Worm (Caenorhabditis elegans) whole organism, L1 larva: ENCODE measurements around the gene crls-1.

Source experiments
- C16A3.4 ChIP-seq: fragments of 150-350 bp; optimal IDR thresholded peaks from 2 replicates; lab custom pipeline; 2014; ENCODE audit warnings: missing biosample characterization, missing genetic modification characterization
- Y116A8C.19 ChIP-seq: sonication (generic microtip); optimal IDR thresholded peaks from 2 replicates; lab custom pipeline; 2016; ENCODE audit warnings: missing compliant biosample characterization, missing genetic modification characterization, borderline replicate concordance
- aha-1 ChIP-seq: fragments of 150-350 bp; optimal IDR thresholded peaks from 2 replicates; lab custom pipeline; 2014; ENCODE audit warnings: missing biosample characterization, missing genetic modification characterization
- alr-1 ChIP-seq: fragments of 200-800 bp; sonication (Bioruptor generic); optimal IDR thresholded peaks from 2 replicates; lab custom pipeline; 2018; ENCODE audit warnings: borderline replicate concordance, mild to moderate bottlenecking, missing genetic modification characterization, missing compliant biosample characterization
- aly-2 ChIP-seq: fragments of 150-350 bp; optimal IDR thresholded peaks from 2 replicates; lab custom pipeline; 2014; ENCODE audit warnings: missing biosample characterization, missing genetic modification characterization
- blmp-1 ChIP-seq: fragments of 150-350 bp; optimal IDR thresholded peaks from 2 replicates; lab custom pipeline; 2014; ENCODE audit warnings: missing biosample characterization, missing genetic modification characterization
- ceh-8 ChIP-seq: fragments of 200-800 bp; sonication (Bioruptor generic); optimal IDR thresholded peaks from 2 replicates; lab custom pipeline; 2018; ENCODE audit warnings: mild to moderate bottlenecking, missing genetic modification characterization, moderate library complexity, missing compliant biosample characterization
- ceh-90 ChIP-seq: sonication (generic microtip); optimal IDR thresholded peaks from 2 replicates; lab custom pipeline; 2016; ENCODE audit warnings: missing genetic modification characterization, missing compliant biosample characterization
- ces-1 ChIP-seq: fragments of 150-350 bp; optimal IDR thresholded peaks from 2 replicates; lab custom pipeline; 2014; ENCODE audit warnings: missing biosample characterization, missing genetic modification reagents, missing genetic modification characterization
- dpl-1 ChIP-seq, 3 experiments: fragments of 150-350 bp in 2 of 3; sonication (generic microtip) in 1 of 3; optimal IDR thresholded peaks; 2 replicates each; lab custom pipeline; 2014 to 2017; ENCODE audit warnings: missing biosample characterization in 3 of 3, missing genetic modification characterization in 3 of 3, missing genetic modification reagents in 3 of 3
- dsc-1 ChIP-seq: sonication (generic microtip); optimal IDR thresholded peaks from 2 replicates; lab custom pipeline; 2016; ENCODE audit warnings: mild to moderate bottlenecking, missing genetic modification characterization, missing compliant biosample characterization
- efl-1 ChIP-seq, 4 experiments: fragments of 150-350 bp; optimal IDR thresholded peaks in 3 of 4; peaks in 1 of 4; 1 replicate in 1 of 4; 2 replicates in 3 of 4; lab custom pipeline; 2014; ENCODE audit warnings: missing biosample characterization in 2 of 4, missing genetic modification characterization in 2 of 4, missing genetic modification reagents in 2 of 4
- efl-3 ChIP-seq: fragments of 200-800 bp; sonication (Bioruptor generic); optimal IDR thresholded peaks from 2 replicates; lab custom pipeline; 2018; ENCODE audit warnings: mild to moderate bottlenecking, missing genetic modification characterization, missing compliant biosample characterization
- egl-13 ChIP-seq: sonication (generic microtip); optimal IDR thresholded peaks from 2 replicates; lab custom pipeline; 2016; ENCODE audit warnings: missing genotype, missing genetic modification reagents, missing genetic modification characterization, missing compliant biosample characterization
- egl-27 ChIP-seq, 2 experiments: fragments of 150-350 bp in 1 of 2; sonication (generic microtip); optimal IDR thresholded peaks; 3 replicates each; lab custom pipeline; 2017 to 2018; ENCODE audit warnings: missing biosample characterization in 2 of 2, missing genetic modification characterization in 2 of 2, missing genetic modification reagents in 2 of 2
- fkh-8 ChIP-seq: sonication (generic microtip); optimal IDR thresholded peaks from 2 replicates; lab custom pipeline; 2016; ENCODE audit warnings: mild to moderate bottlenecking, missing genetic modification characterization, missing compliant biosample characterization
- grh-1 ChIP-seq: fragments of 200-800 bp; sonication (Bioruptor generic); IDR thresholded peaks from 2 replicates; pipeline ENCODE4 v1.3.6; 2022; ENCODE audit warnings: missing genetic modification reagents, missing genetic modification characterization, missing compliant biosample characterization
- hlh-4 ChIP-seq: sonication (generic microtip); optimal IDR thresholded peaks from 2 replicates; lab custom pipeline; 2016; ENCODE audit warnings: mild to moderate bottlenecking, missing genetic modification characterization, missing compliant biosample characterization
- hpl-2 ChIP-seq: fragments of 150-350 bp; optimal IDR thresholded peaks from 2 replicates; lab custom pipeline; 2014; ENCODE audit warnings: missing biosample characterization, missing genetic modification reagents, missing genetic modification characterization
- irx-1 ChIP-seq: sonication (generic microtip); optimal IDR thresholded peaks from 2 replicates; lab custom pipeline; 2016; ENCODE audit warnings: missing genetic modification characterization, missing compliant biosample characterization
- isw-1 ChIP-seq: fragments of 200-800 bp; sonication (Bioruptor generic); IDR thresholded peaks from 2 replicates; pipeline ENCODE4 v1.3.6; 2022; ENCODE audit warnings: missing genetic modification characterization, missing compliant biosample characterization
- jun-1 ChIP-seq: fragments of 150-350 bp; optimal IDR thresholded peaks from 2 replicates; lab custom pipeline; 2014; ENCODE audit warnings: missing biosample characterization, missing genetic modification reagents, missing genetic modification characterization
- lin-14 ChIP-seq: fragments of 200-800 bp; sonication (Bioruptor generic); optimal IDR thresholded peaks from 2 replicates; lab custom pipeline; 2018; ENCODE audit warnings: mild to moderate bottlenecking, missing genetic modification characterization, moderate library complexity, missing compliant biosample characterization
- lin-15B ChIP-seq: fragments of 150-350 bp; sonication (generic microtip); optimal IDR thresholded peaks from 3 replicates; lab custom pipeline; 2014; ENCODE audit warnings: missing biosample characterization, missing genetic modification characterization
- lin-39 ChIP-seq: fragments of 150-350 bp; optimal IDR thresholded peaks from 2 replicates; lab custom pipeline; 2014; ENCODE audit warnings: missing biosample characterization, missing genetic modification reagents, missing genetic modification characterization
- lir-3 ChIP-seq: sonication (generic microtip); optimal IDR thresholded peaks from 2 replicates; lab custom pipeline; 2016; ENCODE audit warnings: mild to moderate bottlenecking, missing genetic modification characterization, moderate library complexity, missing compliant biosample characterization; ENCODE audit not compliant: poor library complexity
- lsy-2 ChIP-seq, 2 experiments: fragments of 150-350 bp; optimal IDR thresholded peaks; 2 replicates each; lab custom pipeline; 2014; ENCODE audit warnings: missing biosample characterization in 2 of 2, missing genetic modification characterization in 2 of 2
- mdl-1 ChIP-seq, 2 experiments: fragments of 150-350 bp; optimal IDR thresholded peaks; 2 replicates each; lab custom pipeline; 2014 to 2017; ENCODE audit warnings: missing biosample characterization in 2 of 2, missing genetic modification characterization in 2 of 2, inconsistent platforms in 1 of 2
- mef-2 ChIP-seq: fragments of 150-350 bp; optimal IDR thresholded peaks from 2 replicates; lab custom pipeline; 2014; ENCODE audit warnings: missing biosample characterization, missing genetic modification characterization
- nhr-11 ChIP-seq: fragments of 150-350 bp; optimal IDR thresholded peaks from 2 replicates; lab custom pipeline; 2014; ENCODE audit warnings: missing biosample characterization, missing genetic modification characterization
- nhr-237 ChIP-seq: fragments of 150-350 bp; optimal IDR thresholded peaks from 2 replicates; lab custom pipeline; 2014; ENCODE audit warnings: missing biosample characterization, missing genetic modification characterization
- nhr-28 ChIP-seq: fragments of 150-350 bp; optimal IDR thresholded peaks from 2 replicates; lab custom pipeline; 2014; ENCODE audit warnings: missing biosample characterization, missing genetic modification characterization
- nhr-47 ChIP-seq: sonication (generic microtip); optimal IDR thresholded peaks from 2 replicates; lab custom pipeline; 2016; ENCODE audit warnings: mild to moderate bottlenecking, missing genetic modification characterization, moderate library complexity, missing compliant biosample characterization
- nhr-71 ChIP-seq: sonication (generic microtip); optimal IDR thresholded peaks from 2 replicates; lab custom pipeline; 2016; ENCODE audit warnings: mild to moderate bottlenecking, missing genetic modification characterization, moderate library complexity, missing compliant biosample characterization
- nhr-76 ChIP-seq: sonication (generic microtip); optimal IDR thresholded peaks from 2 replicates; lab custom pipeline; 2017; ENCODE audit warnings: missing biosample characterization, missing genetic modification characterization
- nhr-77 ChIP-seq: fragments of 150-350 bp; optimal IDR thresholded peaks from 2 replicates; lab custom pipeline; 2014; ENCODE audit warnings: missing biosample characterization, missing genetic modification characterization
- nhr-85 ChIP-seq: sonication (generic microtip); peaks from one replicate; lab custom pipeline; 2016; ENCODE audit warnings: missing genetic modification characterization, inconsistent platforms, missing compliant biosample characterization
- nhr-90 ChIP-seq: sonication (generic microtip); optimal IDR thresholded peaks from 2 replicates; lab custom pipeline; 2016; ENCODE audit warnings: mild to moderate bottlenecking, missing genetic modification characterization, missing compliant biosample characterization; ENCODE audit not compliant: poor library complexity
- pax-3 ChIP-seq: fragments of 200-800 bp; sonication (Bioruptor generic); optimal IDR thresholded peaks from 2 replicates; lab custom pipeline; 2018; ENCODE audit warnings: mild to moderate bottlenecking, missing genetic modification characterization, moderate library complexity, missing compliant biosample characterization
- rnt-1 ChIP-seq: sonication (generic microtip); optimal IDR thresholded peaks from 2 replicates; lab custom pipeline; 2016; ENCODE audit warnings: mild to moderate bottlenecking, missing genetic modification characterization, moderate library complexity, missing compliant biosample characterization
- skn-1 ChIP-seq: fragments of 150-350 bp; optimal IDR thresholded peaks from 2 replicates; lab custom pipeline; 2014; ENCODE audit warnings: missing biosample characterization, missing genetic modification characterization
- snpc-4 ChIP-seq: fragments of 150-350 bp; optimal IDR thresholded peaks from 2 replicates; lab custom pipeline; 2014; ENCODE audit warnings: missing biosample characterization, missing genetic modification characterization
- sox-4 ChIP-seq: sonication (generic microtip); optimal IDR thresholded peaks from 2 replicates; lab custom pipeline; 2016; ENCODE audit warnings: missing genetic modification characterization, missing compliant biosample characterization
- sptf-1 ChIP-seq: fragments of 150-350 bp; optimal IDR thresholded peaks from 2 replicates; lab custom pipeline; 2014; ENCODE audit warnings: missing biosample characterization, missing genetic modification characterization
- unc-30 ChIP-seq: sonication (generic microtip); optimal IDR thresholded peaks from 2 replicates; lab custom pipeline; 2017; ENCODE audit warnings: missing biosample characterization, missing genetic modification characterization
- unc-62 ChIP-seq: fragments of 150-350 bp; optimal IDR thresholded peaks from 2 replicates; lab custom pipeline; 2014; ENCODE audit warnings: missing biosample characterization, missing genetic modification reagents, missing genetic modification characterization
- unc-86 ChIP-seq: sonication (generic microtip); optimal IDR thresholded peaks from 2 replicates; lab custom pipeline; 2016; ENCODE audit warnings: missing genetic modification characterization, missing compliant biosample characterization
- unc-98 ChIP-seq: fragments of 200-800 bp; sonication (Bioruptor generic); IDR thresholded peaks from 2 replicates; pipeline ENCODE4 v1.3.6; 2022; ENCODE audit warnings: missing genetic modification characterization, missing compliant biosample characterization
- vab-15 ChIP-seq: sonication (generic microtip); optimal IDR thresholded peaks from 2 replicates; lab custom pipeline; 2017; ENCODE audit warnings: missing genotype, mild to moderate bottlenecking, missing genetic modification characterization, missing compliant biosample characterization
- xbp-1 ChIP-seq: sonication (generic microtip); optimal IDR thresholded peaks from 2 replicates; lab custom pipeline; 2016; ENCODE audit warnings: missing genetic modification characterization, missing compliant biosample characterization
- zag-1 ChIP-seq: fragments of 150-350 bp; optimal IDR thresholded peaks from 2 replicates; lab custom pipeline; 2014; ENCODE audit warnings: missing biosample characterization, missing genetic modification characterization
- zip-4 ChIP-seq: fragments of 200-800 bp; sonication (Bioruptor generic); optimal IDR thresholded peaks from 2 replicates; lab custom pipeline; 2018; ENCODE audit warnings: mild to moderate bottlenecking, missing genetic modification characterization, moderate library complexity, missing compliant biosample characterization
- ztf-4 ChIP-seq: fragments of 150-350 bp; optimal IDR thresholded peaks from 2 replicates; lab custom pipeline; 2014; ENCODE audit warnings: missing biosample characterization, missing genetic modification characterization

The crls-1 gene

ce11 chrIII:888983-889549, 20.6 kb downstream of the crls-1 start:
- TF ChIP-seq dsc-1 (no peak), xbp-1 (tag; lab: Kevin White, UChicago) (no peak), hpl-2 (no peak), sox-4 (no peak), efl-1 (optimal IDR thresholded peaks at IDR 0.05; lab: Kevin White, UChicago) (peak in 1 of 2 experiments; percentile 7), efl-1 (GFP tag; optimal IDR thresholded peaks at IDR 0.05 in 1 of 2; lab: Kevin White, UChicago) (peak; percentile 16 to 28), efl-3 (GFP tag; lab: Kevin White, UChicago) (no peak), lsy-2 (tag; optimal IDR thresholded peaks at IDR 0.05; lab: Kevin White, UChicago) (peak; percentile 49 to 73), aha-1 (tag; lab: Kevin White, UChicago) (no peak), nhr-77 (tag; lab: Kevin White, UChicago) (no peak), aly-2 (tag; lab: Kevin White, UChicago) (no peak), zag-1 (tag; lab: Kevin White, UChicago) (no peak), nhr-90 (tag; lab: Kevin White, UChicago) (no peak), Y116A8C.19 (tag; lab: Kevin White, UChicago) (no peak), egl-13 (tag; lab: Kevin White, UChicago) (peak; percentile 29), pax-3 (tag; lab: Kevin White, UChicago) (no peak), lin-39 (tag; lab: Kevin White, UChicago) (no peak), ces-1 (GFP tag; lab: Kevin White, UChicago) (no peak), unc-86 (no peak), nhr-237 (no peak), hlh-4 (tag; lab: Kevin White, UChicago) (no peak), jun-1 (tag; lab: Kevin White, UChicago) (no peak), snpc-4 (tag; lab: Kevin White, UChicago) (no peak), lir-3 (no peak), skn-1 (tag; lab: Kevin White, UChicago) (peak; percentile 0), zip-4 (GFP tag; lab: Kevin White, UChicago) (no peak), C16A3.4 (tag; lab: Kevin White, UChicago) (no peak), nhr-11 (tag; lab: Kevin White, UChicago) (no peak), unc-62 (no peak), nhr-85 (tag; lab: Kevin White, UChicago) (peak; percentile 7), nhr-47 (tag; lab: Kevin White, UChicago) (peak; percentile 1), grh-1 (no peak), mef-2 (tag; lab: Kevin White, UChicago) (no peak), lin-15B (tag; lab: Kevin White, UChicago) (no peak), blmp-1 (tag; lab: Kevin White, UChicago) (no peak), ztf-4 (no peak), ceh-8 (GFP tag; lab: Kevin White, UChicago) (no peak), vab-15 (tag; lab: Kevin White, UChicago) (no peak), sptf-1 (tag; lab: Kevin White, UChicago) (no peak), irx-1 (tag; lab: Kevin White, UChicago) (no peak), isw-1 (GFP tag; lab: Robert Waterston, UW) (no peak), lin-14 (GFP tag; lab: Kevin White, UChicago) (no peak), ceh-90 (tag; lab: Kevin White, UChicago) (no peak), alr-1 (no peak), dpl-1 (GFP tag; optimal IDR thresholded peaks at IDR 0.05; lab: Kevin White, UChicago) (peak in 1 of 3 experiments; percentile 45), unc-98 (GFP tag; lab: Robert Waterston, UW) (no peak), egl-27 (tag; optimal IDR thresholded peaks at IDR 0.05; lab: Kevin White, UChicago) (no peak), nhr-76 (no peak), nhr-28 (tag; lab: Kevin White, UChicago) (no peak), nhr-71 (tag; lab: Kevin White, UChicago) (peak; percentile 37), fkh-8 (tag; lab: Kevin White, UChicago) (peak; percentile 59), rnt-1 (tag; lab: Kevin White, UChicago) (no peak), unc-30 (tag; lab: Kevin White, UChicago) (no peak), mdl-1 (tag; optimal IDR thresholded peaks at IDR 0.05; lab: Kevin White, UChicago) (peak in 1 of 2 experiments; percentile 1)
